Worm (Caenorhabditis elegans) whole organism, L3 larva: ENCODE measurements around the gene Y57G11B.3.

ENCODE experiments used
- aly-2 ChIP-seq: fragments of 150-350 bp; optimal IDR thresholded peaks from 2 replicates; lab custom pipeline; 2014; ENCODE audit warnings: missing biosample characterization, missing genetic modification characterization
- ama-1 ChIP-seq: fragments of 150-350 bp; optimal IDR thresholded peaks from 2 replicates; lab custom pipeline; 2018
- ceh-16 ChIP-seq: sonication (generic microtip); optimal IDR thresholded peaks from 2 replicates; lab custom pipeline; 2017; ENCODE audit warnings: missing biosample characterization, missing genetic modification characterization
- ceh-82 ChIP-seq: fragments of 150-350 bp; optimal IDR thresholded peaks from 2 replicates; lab custom pipeline; 2014; ENCODE audit warnings: missing biosample characterization, missing genetic modification characterization
- ceh-9 ChIP-seq: sonication (generic microtip); optimal IDR thresholded peaks from 2 replicates; lab custom pipeline; 2018; ENCODE audit warnings: missing biosample characterization, missing genetic modification characterization
- daf-12 ChIP-seq: fragments of 150-350 bp; optimal IDR thresholded peaks from 2 replicates; lab custom pipeline; 2014; ENCODE audit warnings: missing biosample characterization, missing genetic modification reagents, missing genetic modification characterization
- egl-27 ChIP-seq: sonication (generic microtip); optimal IDR thresholded peaks from 4 replicates; lab custom pipeline; 2017; ENCODE audit warnings: missing biosample characterization, missing genetic modification reagents, missing genetic modification characterization
- elt-1 ChIP-seq: fragments of 150-350 bp; optimal IDR thresholded peaks from 2 replicates; lab custom pipeline; 2014; ENCODE audit warnings: missing biosample characterization, missing genetic modification characterization
- elt-2 ChIP-seq: sonication (generic microtip); optimal IDR thresholded peaks from 2 replicates; lab custom pipeline; 2016; ENCODE audit warnings: missing genetic modification reagents, mild to moderate bottlenecking, missing genetic modification characterization, missing compliant biosample characterization
- eor-1 ChIP-seq, 2 experiments: fragments of 150-350 bp; optimal IDR thresholded peaks; 2 replicates each; lab custom pipeline; 2014 to 2018; ENCODE audit warnings: missing biosample characterization in 2 of 2, missing genetic modification characterization in 2 of 2
- fkh-2 ChIP-seq: fragments of 150-350 bp; optimal IDR thresholded peaks from 2 replicates; lab custom pipeline; 2014; ENCODE audit warnings: missing biosample characterization, missing genetic modification reagents, missing genetic modification characterization
- fos-1 ChIP-seq: fragments of 150-350 bp; optimal IDR thresholded peaks from 2 replicates; lab custom pipeline; 2014; ENCODE audit warnings: missing biosample characterization, missing genetic modification characterization
- hmg-11 ChIP-seq: sonication (generic microtip); optimal IDR thresholded peaks from 2 replicates; lab custom pipeline; 2016; ENCODE audit warnings: missing genetic modification characterization, missing compliant biosample characterization
- lin-15B ChIP-seq: fragments of 150-350 bp; optimal IDR thresholded peaks from 2 replicates; lab custom pipeline; 2014; ENCODE audit warnings: missing biosample characterization, missing genetic modification characterization
- lin-39 ChIP-seq: fragments of 150-350 bp; optimal IDR thresholded peaks from 2 replicates; lab custom pipeline; 2018; ENCODE audit warnings: missing biosample characterization, missing genetic modification reagents, missing genetic modification characterization
- mdl-1 ChIP-seq: fragments of 150-350 bp; optimal IDR thresholded peaks from 2 replicates; lab custom pipeline; 2014; ENCODE audit warnings: missing biosample characterization, missing genetic modification characterization
- mml-1 ChIP-seq: fragments of 150-350 bp; sonication (generic microtip); optimal IDR thresholded peaks from 3 replicates; lab custom pipeline; 2014; ENCODE audit warnings: missing biosample characterization, missing genetic modification characterization
- nfya-1 ChIP-seq: sonication (generic microtip); optimal IDR thresholded peaks from 2 replicates; lab custom pipeline; 2017; ENCODE audit warnings: missing genetic modification characterization, mild to moderate bottlenecking, missing compliant biosample characterization, antibody characterized with exemption, moderate library complexity; ENCODE audit not compliant: insufficient read depth
- nhr-11 ChIP-seq: fragments of 150-350 bp; optimal IDR thresholded peaks from 2 replicates; lab custom pipeline; 2014; ENCODE audit warnings: missing biosample characterization, missing genetic modification characterization
- nhr-12 ChIP-seq: fragments of 150-350 bp; optimal IDR thresholded peaks from 2 replicates; lab custom pipeline; 2014; ENCODE audit warnings: missing biosample characterization, missing genetic modification characterization
- nhr-237 ChIP-seq: fragments of 150-350 bp; optimal IDR thresholded peaks from 2 replicates; lab custom pipeline; 2014; ENCODE audit warnings: missing biosample characterization, missing genetic modification characterization
- nhr-25 ChIP-seq: sonication (generic microtip); optimal IDR thresholded peaks from 2 replicates; lab custom pipeline; 2017; ENCODE audit warnings: missing biosample characterization, missing genetic modification characterization
- nhr-28 ChIP-seq: fragments of 150-350 bp; optimal IDR thresholded peaks from 2 replicates; lab custom pipeline; 2014; ENCODE audit warnings: missing biosample characterization, missing genetic modification characterization
- nhr-43 ChIP-seq: sonication (generic microtip); optimal IDR thresholded peaks from 2 replicates; lab custom pipeline; 2016; ENCODE audit warnings: mild to moderate bottlenecking, missing genetic modification characterization, missing compliant biosample characterization; ENCODE audit not compliant: poor library complexity, severe bottlenecking
- nhr-67 ChIP-seq: fragments of 150-350 bp; optimal IDR thresholded peaks from 2 replicates; lab custom pipeline; 2014; ENCODE audit warnings: missing biosample characterization, missing genetic modification characterization
- nhr-77 ChIP-seq: fragments of 150-350 bp; optimal IDR thresholded peaks from 2 replicates; lab custom pipeline; 2014; ENCODE audit warnings: missing biosample characterization, missing genetic modification characterization
- pha-4 ChIP-seq: fragments of 150-350 bp; optimal IDR thresholded peaks from 2 replicates; lab custom pipeline; 2014; ENCODE audit warnings: missing biosample characterization, missing genetic modification reagents, missing genetic modification characterization
- pqm-1 ChIP-seq: fragments of 150-350 bp; optimal IDR thresholded peaks from 2 replicates; lab custom pipeline; 2017; ENCODE audit warnings: missing biosample characterization, missing genetic modification characterization, inconsistent platforms
- skn-1 ChIP-seq: fragments of 150-350 bp; optimal IDR thresholded peaks from 2 replicates; lab custom pipeline; 2014; ENCODE audit warnings: missing biosample characterization, missing genetic modification characterization
- unc-39 ChIP-seq: sonication (generic microtip); optimal IDR thresholded peaks from 4 replicates; lab custom pipeline; 2017; ENCODE audit warnings: missing biosample characterization, missing genetic modification characterization
- ztf-11 ChIP-seq: fragments of 150-350 bp; optimal IDR thresholded peaks from 2 replicates; lab custom pipeline; 2014; ENCODE audit warnings: missing biosample characterization, missing genetic modification characterization
- ztf-4 ChIP-seq: fragments of 150-350 bp; optimal IDR thresholded peaks from 2 replicates; lab custom pipeline; 2014; ENCODE audit warnings: missing biosample characterization, missing genetic modification characterization

The Y57G11B.3 gene

ce11 chrIV:14620543-14620942 lies 46.4 kb upstream of the Y57G11B.3 start (continued):
- peak; percentile 74 for TF ChIP-seq pqm-1 (tag; lab: Kevin White, UChicago)
- TF ChIP-seq, all 47 proteins: peak for 12

- TF ChIP-seq ceh-82 (tag; lab: Kevin White, UChicago) (no peak), nhr-237 (tag; lab: Kevin White, UChicago) (no peak), nhr-11 (no peak), elt-2 (tag; lab: Kevin White, UChicago) (peak; percentile 41), pha-4 (tag; lab: Kevin White, UChicago) (peak; percentile 2), nhr-43 (no peak)
- TF ChIP-seq, all 47 proteins: peak for 2
These were observed 45.9 kb upstream of the Y57G11B.3 start for ce11 chrIV:14620042-14620441.

DNA sequence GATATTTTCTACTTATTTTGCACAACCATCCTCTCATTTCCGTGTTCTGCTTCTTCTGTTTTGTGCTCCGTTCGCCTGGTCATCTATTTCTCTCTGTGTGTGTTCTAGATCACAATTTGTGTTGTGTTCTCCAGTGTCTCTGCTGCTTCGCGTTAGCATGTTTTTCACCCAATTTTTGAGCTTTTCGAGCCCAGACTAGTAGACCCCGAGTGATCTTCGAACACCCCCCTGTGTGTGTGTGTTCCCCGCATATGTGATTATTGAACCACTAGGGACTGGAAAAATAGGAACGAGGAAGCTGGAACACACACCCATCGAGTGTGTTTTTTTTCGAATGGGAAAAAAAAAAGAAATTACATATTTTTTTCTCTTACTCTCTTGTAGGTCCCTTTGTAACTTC lies 44.4 kb upstream of the Y57G11B.3 start:
- TF ChIP-seq ama-1 (lab: Kevin White, UChicago) (peak; percentile 8), fos-1 (tag; lab: Kevin White, UChicago) (no peak)

DNA sequence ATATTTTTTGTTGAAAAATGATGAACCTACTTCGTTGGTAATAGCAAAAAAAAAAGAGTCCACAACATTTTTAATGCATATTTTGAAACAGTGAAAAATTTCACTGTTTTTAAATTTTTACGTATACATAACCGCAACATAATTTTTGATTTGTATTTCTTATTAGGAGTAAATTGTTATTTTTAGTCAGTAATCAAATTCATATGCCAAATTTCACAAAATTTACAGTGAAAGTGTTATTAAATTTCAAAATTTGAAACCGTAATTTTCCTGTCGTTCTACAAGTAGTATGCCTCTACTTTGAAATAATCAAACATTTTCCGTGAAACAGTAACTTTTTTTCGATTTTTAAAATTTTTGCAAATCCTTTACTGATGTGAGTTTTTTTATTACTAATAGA lies 43.8 kb upstream of the Y57G11B.3 start:
- no peak for TF ChIP-seq daf-12
- no peak for TF ChIP-seq ztf-11 (tag; lab: Kevin White, UChicago)
- no peak for TF ChIP-seq unc-39 (tag; lab: Kevin White, UChicago)
- no peak for TF ChIP-seq egl-27 (tag; lab: Kevin White, UChicago)
- no peak for TF ChIP-seq nhr-77
- TF ChIP-seq nhr-11, result no peak
- no peak for TF ChIP-seq aly-2
- TF ChIP-seq nhr-43, result no peak
- TF ChIP-seq nhr-237 (tag; lab: Kevin White, UChicago), result no peak
- no peak for TF ChIP-seq nhr-12
- TF ChIP-seq nhr-67, result no peak
- no peak for TF ChIP-seq lin-39
- TF ChIP-seq mdl-1 (tag; lab: Kevin White, UChicago), result no peak
- TF ChIP-seq mml-1, result no peak
- TF ChIP-seq fkh-2 (tag; lab: Kevin White, UChicago), result no peak
- no peak for TF ChIP-seq hmg-11
- TF ChIP-seq ceh-16 (tag; lab: Kevin White, UChicago), result no peak
- TF ChIP-seq skn-1 (tag; lab: Kevin White, UChicago), result no peak

DNA sequence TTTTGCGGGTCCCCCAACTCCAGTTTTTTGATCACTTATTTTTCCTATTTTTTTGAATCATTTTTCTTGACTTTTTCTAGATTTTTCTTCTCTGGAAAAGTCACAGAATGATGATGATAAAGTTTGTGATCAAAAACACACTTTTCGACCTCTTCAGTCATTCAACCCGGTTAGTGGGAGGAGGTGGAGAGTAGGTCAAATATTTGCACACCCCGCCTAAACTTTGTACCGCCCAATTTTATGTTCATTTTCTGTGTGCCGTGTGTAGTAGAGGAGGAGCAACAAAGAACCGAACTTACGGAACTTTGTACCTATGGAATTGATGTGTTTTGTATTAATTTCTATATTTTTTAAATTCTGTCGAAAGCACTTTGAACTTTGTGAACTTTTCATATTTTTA lies 43.3 kb upstream of the Y57G11B.3 start:
- TF ChIP-seq ama-1 (lab: Kevin White, UChicago) (peak; percentile 23), pha-4 (tag; lab: Kevin White, UChicago) (peak; percentile 59), nfya-1 (tag; lab: Kevin White, UChicago) (no peak), elt-2 (tag; lab: Kevin White, UChicago) (peak; percentile 31)

DNA sequence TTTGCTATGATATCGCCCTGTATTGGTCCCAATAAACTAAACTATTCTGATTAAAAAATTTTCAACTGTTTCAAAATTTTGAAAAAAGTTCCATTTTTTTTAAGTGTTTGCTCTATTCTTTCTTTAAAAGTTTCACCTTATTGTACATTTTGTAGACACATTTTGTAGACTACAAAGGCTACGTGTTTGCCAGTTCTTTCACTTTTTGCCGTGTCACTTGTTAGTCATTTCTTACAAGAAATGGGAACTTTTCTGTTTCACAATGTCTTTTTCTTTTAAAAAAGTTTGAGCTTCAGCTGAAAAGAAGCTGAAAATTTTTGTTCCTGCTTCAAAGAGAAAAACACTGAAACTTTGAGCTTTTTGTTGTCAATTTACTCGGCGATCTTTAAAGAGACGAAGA lies 42.9 kb upstream of the Y57G11B.3 start:
- no peak for TF ChIP-seq elt-1 (tag; lab: Kevin White, UChicago)
- TF ChIP-seq nhr-11, result no peak
- no peak for TF ChIP-seq ztf-4
- no peak for TF ChIP-seq fkh-2 (tag; lab: Kevin White, UChicago)
- no peak for TF ChIP-seq daf-12
- no peak for TF ChIP-seq pha-4 (tag; lab: Kevin White, UChicago)

DNA sequence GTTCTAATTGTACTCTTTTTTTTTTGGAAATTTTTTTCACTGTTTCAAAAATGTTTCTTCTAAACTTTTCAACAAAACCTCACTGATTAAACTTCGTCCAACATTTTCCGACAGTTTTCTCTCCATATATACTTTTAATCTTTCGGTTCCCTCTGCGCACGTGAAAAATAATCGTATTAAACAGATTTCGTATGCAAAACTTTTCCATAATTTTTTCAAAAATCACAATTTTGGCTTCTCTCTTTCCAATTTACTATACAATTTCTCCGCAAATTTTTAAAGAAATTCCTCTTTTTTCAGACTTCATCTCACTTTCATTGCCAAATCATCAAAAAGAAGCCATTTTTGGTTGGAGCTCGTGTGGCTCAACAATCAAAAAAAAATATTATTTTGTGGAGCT lies 42.1 kb upstream of the Y57G11B.3 start, which contains the start of gene dmd-6:
Gene dmd-6, plus strand, starts transcription at position 301 of the 400 bp plus-strand sequence.
- TF ChIP-seq unc-39 (tag; lab: Kevin White, UChicago) (no peak), nhr-77 (no peak), nhr-28 (no peak), nhr-43 (no peak), pqm-1 (tag; lab: Kevin White, UChicago) (no peak), mdl-1 (tag; lab: Kevin White, UChicago) (no peak), nhr-12 (no peak), ceh-9 (tag; lab: Kevin White, UChicago) (no peak), elt-2 (tag; lab: Kevin White, UChicago) (no peak), skn-1 (tag; lab: Kevin White, UChicago) (no peak), nhr-25 (tag; lab: Kevin White, UChicago) (no peak), eor-1 (tag; optimal IDR thresholded peaks at IDR 0.05; lab: Kevin White, UChicago) (no peak), fkh-2 (tag; lab: Kevin White, UChicago) (no peak), pha-4 (tag; lab: Kevin White, UChicago) (no peak), lin-15B (no peak)
